Worm (Caenorhabditis elegans) whole organism, L4/young adult: ENCODE results near the gene tag-243.

Experiments used
- W03F9.2 ChIP-seq: fragments of 150-350 bp; optimal IDR thresholded peaks from 2 replicates; lab custom pipeline; 2014; ENCODE audit warnings: missing biosample characterization, missing genetic modification characterization
- dao-5 ChIP-seq: sonication (generic microtip); optimal IDR thresholded peaks from 2 replicates; lab custom pipeline; 2016; ENCODE audit warnings: missing genotype, missing genetic modification characterization, moderate library complexity, missing compliant biosample characterization
- him-1 ChIP-seq: sonication (generic microtip); optimal IDR thresholded peaks from 2 replicates; lab custom pipeline; 2016; ENCODE audit warnings: missing genotype, missing genetic modification reagents, missing genetic modification characterization, missing compliant biosample characterization

tag-243 gene

DNA sequence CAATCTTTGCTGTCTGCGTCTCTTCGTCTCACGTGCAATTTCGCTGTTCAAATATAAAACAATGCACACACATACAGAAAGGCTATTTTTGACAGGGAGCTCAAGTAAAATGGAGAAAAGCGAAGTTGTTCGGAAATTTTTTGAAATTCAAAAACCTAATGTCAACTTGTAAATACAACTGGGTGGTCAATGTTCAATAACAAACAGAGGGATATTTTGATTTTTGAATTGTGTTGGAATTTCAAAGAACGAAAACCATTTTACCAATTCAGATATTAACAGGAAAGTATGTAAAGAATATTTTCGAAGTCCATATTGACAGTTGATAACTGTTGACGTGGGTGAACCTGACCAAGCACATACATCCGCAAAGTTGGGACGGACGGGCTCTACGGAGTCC is at the start of gene tag-243:
tag-243 (minus strand) TSS at position 101 of the 400 bp plus-strand sequence.
- TF ChIP-seq dao-5 (tag; lab: Kevin White, UChicago), result no peak
- no peak for TF ChIP-seq him-1 (tag; lab: Kevin White, UChicago)

DNA sequence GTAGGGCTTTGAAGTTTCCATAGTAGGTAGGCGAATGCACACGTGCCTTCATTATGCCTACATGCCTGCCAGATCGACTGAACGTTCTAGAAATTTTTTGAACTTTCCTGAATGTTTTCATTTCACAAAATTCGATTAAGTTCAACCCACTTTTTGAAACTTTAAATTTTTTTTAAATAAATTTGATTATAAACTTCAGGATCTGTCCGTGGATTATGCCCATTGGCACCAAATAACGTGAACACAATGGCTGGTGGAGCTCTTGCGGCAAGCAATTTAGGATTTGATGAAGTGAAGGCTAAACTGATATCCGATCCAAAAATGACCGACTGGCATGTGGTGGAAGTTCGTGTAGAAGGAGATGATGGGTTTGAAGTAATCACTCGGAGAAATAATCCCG is 47.2 kb upstream of the tag-243 start, which contains the start of gene F17C8.7:
F17C8.7 (plus strand) TSS at position 301 of the 400 bp plus-strand sequence.
- TF ChIP-seq him-1 (tag; lab: Kevin White, UChicago) (no peak), W03F9.2 (tag; lab: Kevin White, UChicago) (no peak)

DNA sequence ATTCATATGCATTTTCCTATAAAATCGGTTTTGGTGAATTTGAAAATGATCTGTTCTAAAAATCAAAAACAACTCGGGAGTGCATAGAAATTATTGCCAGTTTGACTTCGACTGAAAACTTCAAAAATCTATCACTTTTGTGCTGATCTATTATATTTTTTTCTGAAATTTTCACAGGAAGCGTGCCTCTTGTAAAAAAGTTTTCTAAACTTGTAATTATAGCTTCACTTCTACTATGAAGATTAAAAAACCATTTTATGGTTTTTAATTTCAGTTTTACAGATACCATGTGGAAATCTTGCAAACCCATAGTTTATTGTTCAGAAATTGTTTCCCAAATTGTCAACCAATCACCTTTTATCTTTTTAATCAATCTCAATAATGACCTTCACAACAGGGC is 45.8 kb upstream of the tag-243 start, which contains the start of gene F17C8.9:
F17C8.9 (plus strand) TSS at position 301 of the 400 bp plus-strand sequence.
- TF ChIP-seq W03F9.2 (tag; lab: Kevin White, UChicago), result no peak
- TF ChIP-seq him-1 (tag; lab: Kevin White, UChicago), result no peak
- no peak for TF ChIP-seq dao-5 (tag; lab: Kevin White, UChicago)

DNA sequence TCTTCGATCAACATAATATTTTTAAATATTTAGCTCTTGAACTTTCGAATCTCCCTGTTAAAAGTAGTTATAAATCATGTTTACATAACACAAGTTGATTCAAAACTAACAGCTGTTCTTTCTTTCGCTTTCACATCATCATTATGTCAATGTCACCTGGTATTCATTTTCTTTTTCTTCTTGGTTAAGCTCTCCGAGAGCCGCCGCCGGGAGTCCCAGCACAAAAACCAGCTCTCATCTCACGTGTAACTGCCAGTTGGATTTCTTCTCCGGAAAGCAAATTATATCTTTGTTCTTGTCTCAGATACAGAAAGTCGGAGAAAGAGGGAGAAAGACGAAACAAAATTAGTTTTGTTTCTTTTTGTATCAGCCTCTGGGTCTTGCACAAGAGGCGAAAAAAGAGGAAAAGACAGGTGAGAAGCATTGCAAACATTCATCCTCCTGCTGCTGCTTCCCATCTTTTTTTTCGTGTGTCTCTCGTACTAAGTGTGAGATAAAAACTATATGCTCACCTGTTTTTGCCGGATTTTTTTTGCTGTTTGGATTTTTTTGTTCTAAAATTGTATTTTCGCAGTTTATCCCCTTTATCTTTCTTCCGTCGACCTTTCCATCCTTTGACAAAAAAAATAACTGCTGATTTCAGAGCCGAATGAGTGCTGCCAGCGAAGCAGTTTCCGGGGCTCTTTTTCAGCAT is 43.2 kb upstream of the tag-243 start, which contains the start of gene F17C8.3:
F17C8.3 (plus strand) TSS at position 644 of the 694 bp plus-strand sequence.
- no peak for TF ChIP-seq W03F9.2 (tag; lab: Kevin White, UChicago)
- TF ChIP-seq dao-5 (tag; lab: Kevin White, UChicago), result no peak
- no peak for TF ChIP-seq him-1 (tag; lab: Kevin White, UChicago)

DNA sequence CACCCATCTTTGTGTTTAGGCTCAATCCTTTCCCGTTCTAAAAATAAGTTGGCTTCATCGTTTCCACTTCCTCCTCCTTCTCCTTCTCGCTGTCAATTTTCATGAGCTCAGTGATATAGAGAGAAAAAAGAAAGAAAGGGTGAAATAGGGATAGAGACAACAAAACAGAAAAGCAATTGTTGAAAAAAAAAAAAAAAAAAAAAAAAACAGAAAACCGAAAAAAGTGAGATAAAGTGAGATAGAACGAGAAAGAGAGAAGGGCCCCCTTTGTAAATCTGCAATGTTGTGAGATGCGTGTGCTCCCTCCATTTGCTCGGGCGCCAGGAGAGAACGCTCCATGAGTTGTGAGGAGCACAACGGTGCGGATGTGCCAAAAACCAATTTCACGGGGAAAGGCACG is 35.7 kb upstream of the tag-243 start:
- TF ChIP-seq W03F9.2 (tag; lab: Kevin White, UChicago) (no peak), dao-5 (tag; lab: Kevin White, UChicago) (no peak), him-1 (tag; lab: Kevin White, UChicago) (peak; percentile 13)

DNA sequence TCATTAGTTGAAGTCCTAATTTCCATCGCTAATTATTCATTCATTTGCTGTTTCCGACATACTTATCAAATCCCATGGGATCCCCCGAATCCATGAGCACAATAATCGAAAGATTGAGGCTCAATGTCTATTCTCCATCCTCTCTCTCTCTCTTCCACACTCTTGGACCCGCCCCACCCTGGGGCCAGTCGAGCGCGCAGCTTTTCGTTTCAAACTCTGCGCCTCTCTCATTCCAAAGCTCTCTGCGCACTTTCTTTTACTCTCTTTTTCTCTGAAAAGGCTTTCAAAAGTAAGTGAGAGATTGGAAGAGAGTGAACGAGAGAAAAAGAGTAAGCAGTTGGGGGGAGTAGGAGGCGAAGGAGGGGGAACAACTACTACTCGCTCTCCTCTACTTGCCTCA is 33.5 kb upstream of the tag-243 start, which contains the start of gene acy-1:
acy-1 (plus strand) TSS at position 346 of the 400 bp plus-strand sequence.
- TF ChIP-seq W03F9.2 (tag; lab: Kevin White, UChicago) (no peak), him-1 (tag; lab: Kevin White, UChicago) (peak; percentile 70), dao-5 (tag; lab: Kevin White, UChicago) (no peak)

DNA sequence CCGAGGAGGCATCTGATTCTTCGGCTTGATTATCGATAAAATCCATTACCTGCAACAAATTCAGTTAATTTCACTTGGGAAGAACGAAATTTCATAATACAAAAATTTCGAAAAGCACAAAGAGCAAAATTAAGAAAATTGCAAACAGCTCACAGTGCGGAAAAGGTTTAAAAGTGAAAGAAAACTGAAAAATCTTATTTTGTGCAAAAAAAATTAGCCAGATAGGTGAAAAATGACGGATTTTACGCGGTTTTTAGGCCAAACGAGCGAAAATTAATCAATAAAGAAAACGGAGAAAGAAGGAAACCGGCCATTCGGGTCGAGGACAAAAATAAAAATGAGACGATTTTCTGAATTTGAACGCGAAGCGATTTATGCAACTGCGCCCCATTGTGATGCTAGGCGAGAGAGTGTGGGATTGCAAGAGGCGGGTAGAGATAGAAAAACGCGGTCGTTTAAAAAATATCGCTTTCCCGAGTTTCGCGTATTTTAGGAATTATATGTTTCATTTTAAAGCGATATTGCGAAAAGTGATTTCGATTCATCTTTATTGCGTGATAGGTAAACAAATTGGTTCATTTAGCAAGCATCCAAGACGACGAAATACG is 32.5 kb upstream of the tag-243 start, which contains the start of gene emb-5:
emb-5 (minus strand) TSS at position 51 of the 608 bp plus-strand sequence.
- no peak for TF ChIP-seq dao-5 (tag; lab: Kevin White, UChicago)
- TF ChIP-seq W03F9.2 (tag; lab: Kevin White, UChicago), result no peak
- TF ChIP-seq him-1 (tag; lab: Kevin White, UChicago), result no peak

DNA sequence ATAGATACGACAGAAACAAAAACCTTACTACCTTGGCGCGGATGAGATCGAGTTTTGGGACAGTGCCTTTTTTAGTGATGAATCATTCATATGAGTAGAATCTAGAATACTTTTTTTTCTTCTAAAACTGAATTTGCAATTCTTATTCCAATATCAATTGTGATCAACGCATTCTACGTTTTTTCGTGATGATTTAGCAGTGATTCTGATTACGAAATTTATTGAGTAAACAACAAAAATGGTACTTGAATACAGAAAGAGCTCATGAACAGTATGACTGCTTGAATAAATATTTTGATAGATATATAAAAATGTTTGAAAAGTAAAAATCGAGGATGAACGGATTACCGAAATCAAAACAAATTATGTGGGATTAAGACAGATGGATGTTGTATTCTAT is 26.8 kb upstream of the tag-243 start, which contains the start of gene him-18:
him-18 (minus strand) TSS at position 101 of the 400 bp plus-strand sequence.
- TF ChIP-seq dao-5 (tag; lab: Kevin White, UChicago) (no peak), W03F9.2 (tag; lab: Kevin White, UChicago) (no peak), him-1 (tag; lab: Kevin White, UChicago) (no peak)

DNA sequence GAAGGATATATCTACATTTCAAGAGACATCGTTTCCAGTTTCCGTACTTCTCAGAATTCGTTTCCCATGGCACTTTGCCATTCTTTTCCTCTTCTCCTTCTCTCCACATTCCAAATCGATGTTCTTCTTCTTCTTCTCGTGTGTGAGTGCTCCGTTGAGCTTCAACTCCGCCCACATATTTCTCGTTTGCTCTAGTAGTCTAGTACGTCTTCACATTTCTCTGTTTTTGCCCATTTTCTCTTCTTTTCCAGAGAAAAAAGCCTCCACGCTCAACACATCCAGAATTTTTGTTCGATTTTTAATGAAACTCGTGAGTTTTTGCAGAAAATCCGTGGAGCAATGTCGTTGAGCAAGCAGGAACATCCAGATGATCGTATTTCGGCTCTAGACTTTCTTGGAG is 20.7 kb upstream of the tag-243 start, which contains the start of gene T04A8.18:
T04A8.18 (plus strand) TSS at position 301 of the 400 bp plus-strand sequence.
- no peak for TF ChIP-seq W03F9.2 (tag; lab: Kevin White, UChicago)
- no peak for TF ChIP-seq him-1 (tag; lab: Kevin White, UChicago)

DNA sequence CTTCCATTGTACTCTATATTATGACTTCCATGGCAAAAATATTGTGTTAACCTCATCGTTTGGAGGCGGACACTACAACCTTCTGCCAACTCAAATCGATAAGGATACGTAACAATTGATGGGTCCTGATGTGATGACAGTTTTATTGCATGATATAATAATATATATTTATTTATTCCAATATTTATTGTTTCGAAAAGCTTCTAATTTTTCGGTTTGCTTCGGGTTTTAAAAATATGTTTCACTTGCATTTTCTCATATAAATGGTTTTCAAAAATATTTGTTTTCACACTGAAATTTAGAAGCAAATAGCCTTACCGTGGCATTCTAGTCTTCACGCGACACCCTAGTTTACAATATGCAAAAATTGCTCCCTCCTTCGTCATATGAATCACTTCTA is 18.4 kb upstream of the tag-243 start, which contains the start of gene T04A8.13:
T04A8.13 (plus strand) TSS at position 301 of the 400 bp plus-strand sequence.
- no peak for TF ChIP-seq dao-5 (tag; lab: Kevin White, UChicago)
- TF ChIP-seq W03F9.2 (tag; lab: Kevin White, UChicago), result no peak
- no peak for TF ChIP-seq him-1 (tag; lab: Kevin White, UChicago)

DNA sequence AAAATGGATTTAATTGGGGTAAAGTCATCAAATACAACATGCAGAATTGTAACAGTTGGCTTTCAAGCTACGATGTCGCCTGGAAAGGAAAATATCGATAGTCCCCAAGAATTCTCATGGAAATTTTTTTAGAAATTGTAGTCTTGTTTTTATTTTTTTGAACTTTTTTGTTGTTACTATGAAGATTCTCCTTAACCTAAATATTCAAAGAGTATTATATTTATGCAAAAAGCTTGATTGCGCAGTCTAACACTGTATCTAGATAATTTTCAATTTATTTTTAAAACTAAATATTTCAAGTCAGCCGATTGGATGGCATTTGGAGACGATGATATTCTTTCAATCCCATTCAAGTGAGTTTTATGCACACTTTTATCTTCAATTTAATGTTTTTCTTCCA is 17.0 kb upstream of the tag-243 start, which contains the start of gene pgap-2:
pgap-2 (plus strand) TSS at position 301 of the 400 bp plus-strand sequence.
- no peak for TF ChIP-seq W03F9.2 (tag; lab: Kevin White, UChicago)
- TF ChIP-seq dao-5 (tag; lab: Kevin White, UChicago), result no peak
- no peak for TF ChIP-seq him-1 (tag; lab: Kevin White, UChicago)

DNA sequence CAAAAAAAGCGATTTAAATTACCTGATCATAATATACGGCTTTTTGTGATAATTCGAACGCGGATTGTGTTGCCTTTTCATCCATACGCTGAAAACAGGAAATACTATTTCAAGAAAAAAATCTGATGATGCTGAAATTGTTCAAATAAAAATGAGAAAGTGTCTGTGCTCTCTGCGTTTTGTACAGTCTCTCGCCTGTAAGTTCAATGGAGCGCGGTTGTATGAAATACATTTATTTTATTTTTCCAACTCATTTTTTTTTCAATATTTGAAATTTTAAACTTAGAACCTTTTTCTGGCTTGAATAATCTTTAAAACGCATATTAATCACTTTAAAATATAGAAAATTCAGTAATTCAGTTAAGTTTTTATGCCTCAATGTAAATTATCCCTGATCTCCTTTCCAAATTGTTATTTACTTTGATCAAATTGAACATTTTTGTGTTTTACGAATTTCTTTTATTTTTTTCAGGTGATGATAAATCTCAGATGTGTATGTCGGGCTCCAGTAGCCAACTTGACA is 15.7 kb upstream of the tag-243 start, which contains the start of the genes clp-2 and mrpl-16:
clp-2 (minus strand) TSS at position 94 of the 523 bp plus-strand sequence.
mrpl-16 (plus strand) TSS at position 473 of the 523 bp plus-strand sequence.
- TF ChIP-seq dao-5 (tag; lab: Kevin White, UChicago) (no peak), W03F9.2 (tag; lab: Kevin White, UChicago) (peak; percentile 35)

DNA sequence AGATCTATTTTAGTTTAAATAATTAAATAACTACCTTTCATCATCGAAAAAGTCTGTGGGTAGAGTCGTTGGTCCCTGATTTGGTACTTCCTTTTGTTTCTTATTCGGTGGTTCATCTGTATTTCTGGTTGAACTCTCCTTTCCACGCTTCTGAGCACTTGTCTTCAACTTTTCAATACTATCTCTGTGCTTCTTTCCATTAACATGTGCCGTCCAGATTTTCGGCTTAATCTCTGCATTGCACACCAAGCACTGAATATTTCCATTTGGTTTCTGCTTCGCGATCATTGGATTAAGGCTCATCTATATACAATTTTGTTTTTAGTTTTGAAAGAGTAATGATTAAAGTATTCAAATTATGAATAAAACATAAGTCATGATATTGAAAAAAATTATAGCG is 11.7 kb upstream of the tag-243 start, which contains the start of gene sel-13:
sel-13 (minus strand) TSS at position 303 of the 400 bp plus-strand sequence.
- no peak for TF ChIP-seq W03F9.2 (tag; lab: Kevin White, UChicago)
- TF ChIP-seq dao-5 (tag; lab: Kevin White, UChicago), result no peak
- no peak for TF ChIP-seq him-1 (tag; lab: Kevin White, UChicago)
